Fruit fly (Drosophila melanogaster) whole organism, pupa: ENCODE measurements around the gene CG32170.

Experiments used
- CG10348 ChIP-seq: fragments of 200-800 bp; sonication (Bioruptor generic); IDR thresholded peaks from 2 replicates; pipeline ENCODE4 v1.3.6; 2022; ENCODE audit warnings: missing biosample characterization, missing genetic modification characterization
- CG12605 ChIP-seq: fragments of 200-800 bp; sonication (Bioruptor generic); IDR thresholded peaks from 2 replicates; pipeline ENCODE4 v1.3.6; 2022; ENCODE audit warnings: missing biosample characterization, missing genetic modification characterization
- CG14655 ChIP-seq: fragments of 200-800 bp; sonication (Bioruptor generic); optimal IDR thresholded peaks from 3 replicates; lab custom pipeline; 2017; ENCODE audit warnings: mild to moderate bottlenecking, missing biosample characterization, missing genetic modification reagents, missing genetic modification characterization
- CG15710 ChIP-seq: fragments of 200-800 bp; sonication (Bioruptor generic); optimal IDR thresholded peaks from 2 replicates; lab custom pipeline; 2018; ENCODE audit warnings: missing biosample characterization, mild to moderate bottlenecking, missing genetic modification characterization, moderate library complexity
- CG17806 ChIP-seq: fragments of 200-800 bp; sonication (Bioruptor generic); optimal IDR thresholded peaks from 2 replicates; lab custom pipeline; 2018; ENCODE audit warnings: missing biosample characterization, mild to moderate bottlenecking, missing genetic modification characterization, moderate library complexity
- CG32121 ChIP-seq: fragments of 200-800 bp; sonication (Bioruptor generic); IDR thresholded peaks from 2 replicates; pipeline ENCODE4 v1.3.6; 2022; ENCODE audit warnings: missing biosample characterization, missing genetic modification characterization
- CG34367 ChIP-seq: fragments of 200-800 bp; sonication (Bioruptor generic); optimal IDR thresholded peaks from 2 replicates; lab custom pipeline; 2018; ENCODE audit warnings: missing biosample characterization, mild to moderate bottlenecking, missing genetic modification characterization
- CG4496 ChIP-seq: fragments of 200-800 bp; sonication (Bioruptor generic); IDR thresholded peaks from 3 replicates; pipeline ENCODE4 v1.3.6; 2022; ENCODE audit warnings: missing biosample characterization, missing genetic modification characterization
- CG8159 ChIP-seq: fragments of 200-800 bp; sonication (Bioruptor generic); optimal IDR thresholded peaks from 3 replicates; lab custom pipeline; 2018; ENCODE audit warnings: missing biosample characterization, mild to moderate bottlenecking, missing genetic modification characterization, moderate library complexity
- CG8301 ChIP-seq: fragments of 200-800 bp; sonication (Bioruptor generic); optimal IDR thresholded peaks from 2 replicates; lab custom pipeline; 2018; ENCODE audit warnings: missing biosample characterization, mild to moderate bottlenecking, missing genetic modification characterization
- CG9948 ChIP-seq: fragments of 200-800 bp; sonication (Bioruptor generic); optimal IDR thresholded peaks from 2 replicates; lab custom pipeline; 2018; ENCODE audit warnings: missing biosample characterization, mild to moderate bottlenecking, missing genetic modification characterization, moderate library complexity
- D1 ChIP-seq: fragments of 200-800 bp; sonication (Bioruptor generic); optimal IDR thresholded peaks from 2 replicates; lab custom pipeline; 2018; ENCODE audit warnings: missing biosample characterization, mild to moderate bottlenecking, missing genetic modification characterization, moderate library complexity
- EcR ChIP-seq: fragments of 200-800 bp; sonication (Bioruptor generic); optimal IDR thresholded peaks from 3 replicates; lab custom pipeline; 2019; ENCODE audit warnings: missing biosample characterization, missing genetic modification characterization, mild to moderate bottlenecking, moderate library complexity, missing genetic modification reagents
- Ets98B ChIP-seq: fragments of 200-800 bp; sonication (Bioruptor generic); IDR thresholded peaks from 2 replicates; pipeline ENCODE4 v1.3.6; 2022; ENCODE audit warnings: missing biosample characterization, missing genetic modification characterization
- Pif1A ChIP-seq: fragments of 200-800 bp; sonication (Bioruptor generic); optimal IDR thresholded peaks from 3 replicates; lab custom pipeline; 2016; ENCODE audit warnings: missing biosample characterization, missing genetic modification characterization
- Pif1B ChIP-seq: fragments of 200-800 bp; sonication (Bioruptor generic); optimal IDR thresholded peaks from 3 replicates; lab custom pipeline; 2016; ENCODE audit warnings: missing biosample characterization, missing genetic modification characterization
- Snoo ChIP-seq: fragments of 200-800 bp; sonication (Bioruptor generic); optimal IDR thresholded peaks from 3 replicates; lab custom pipeline; 2017; ENCODE audit warnings: missing biosample characterization, mild to moderate bottlenecking, missing genetic modification characterization, inconsistent platforms
- fd96Ca ChIP-seq: fragments of 200-800 bp; sonication (Bioruptor generic); IDR thresholded peaks from 3 replicates; pipeline ENCODE4 v1.3.6; 2022; ENCODE audit warnings: missing biosample characterization, missing genetic modification characterization
- gl ChIP-seq: fragments of 200-800 bp; sonication (Bioruptor generic); optimal IDR thresholded peaks from 2 replicates; lab custom pipeline; 2018; ENCODE audit warnings: missing biosample characterization, mild to moderate bottlenecking, missing genetic modification characterization

The CG32170 gene

dm6 chr3L:16842952-16843351 is 34.2 kb upstream of the CG32170 start:
- no peak for TF ChIP-seq CG14655 (GFP tag; lab: Kevin White, UChicago)
- TF ChIP-seq CG34367 (tag; lab: Kevin White, UChicago): no peak

dm6 chr3L:16844920-16845573 is 32.1 kb upstream of the CG32170 start, which contains the start of the genes kud and Zcchc7:
Gene kud (minus strand): TSS chr3L:16844991.
Gene Zcchc7 (plus strand): TSS chr3L:16845386.
- peak; percentile 72 for TF ChIP-seq CG15710 (tag; lab: Kevin White, UChicago)
- peak; percentile 51 for TF ChIP-seq Snoo (tag; lab: Kevin White, UChicago)
- TF ChIP-seq Pif1B (GFP tag; lab: Kevin White, UChicago): no peak
- peak; percentile 44 for TF ChIP-seq CG9948 (tag; lab: Kevin White, UChicago)
- TF ChIP-seq Ets98B (GFP tag; lab: Robert Waterston, UW): peak; percentile 32; the same call in 1 of the 2 replicates
- TF ChIP-seq CG17806: peak; percentile 43
- TF ChIP-seq CG8159 (tag; lab: Kevin White, UChicago): peak; percentile 74
- peak; percentile 33 for TF ChIP-seq CG34367 (tag; lab: Kevin White, UChicago)
- no peak for TF ChIP-seq CG12605 (GFP tag; lab: Robert Waterston, UW)

- no peak for TF ChIP-seq CG9948 (tag; lab: Kevin White, UChicago)
- TF ChIP-seq CG34367 (tag; lab: Kevin White, UChicago): no peak
- TF ChIP-seq Pif1A: no peak
- no peak for TF ChIP-seq CG10348 (GFP tag; lab: Robert Waterston, UW)
- TF ChIP-seq CG15710 (tag; lab: Kevin White, UChicago): no peak
- TF ChIP-seq CG17806: no peak
- TF ChIP-seq D1 (tag; lab: Kevin White, UChicago): no peak
- no peak for TF ChIP-seq fd96Ca
- TF ChIP-seq Snoo (tag; lab: Kevin White, UChicago): no peak
- no peak for TF ChIP-seq CG4496
- TF ChIP-seq CG8301 (tag; lab: Kevin White, UChicago): no peak
- no peak for TF ChIP-seq CG14655 (GFP tag; lab: Kevin White, UChicago)
- TF ChIP-seq CG8159 (tag; lab: Kevin White, UChicago): no peak
These were observed 31.4 kb upstream of the CG32170 start, which contains the start of gene CG32161 for dm6 chr3L:16845607-16846277. Gene CG32161 (plus strand): TSS chr3L:16846227.

- TF ChIP-seq CG10348 (GFP tag; lab: Robert Waterston, UW) (no peak), D1 (tag; lab: Kevin White, UChicago) (no peak), Snoo (tag; lab: Kevin White, UChicago) (no peak), CG15710 (tag; lab: Kevin White, UChicago) (no peak), CG34367 (tag; lab: Kevin White, UChicago) (no peak)
These were observed 25.5 kb upstream of the CG32170 start for dm6 chr3L:16851566-16851965.

dm6 chr3L:16853533-16854386 is 23.3 kb upstream of the CG32170 start, which contains the start of gene sina:
Gene sina (plus strand): TSS chr3L:16853751.
- no peak for TF ChIP-seq Snoo (tag; lab: Kevin White, UChicago)
- 0 out of 2 replicates have a peak, but pooled peaks have one; percentile 8 for TF ChIP-seq CG32121 (GFP tag; lab: Robert Waterston, UW)
- TF ChIP-seq fd96Ca: peak; percentile 31; the same call in 1 of the 3 replicates
- TF ChIP-seq CG14655 (GFP tag; lab: Kevin White, UChicago): no peak
- peak; percentile 28; the same call in 1 of the 3 replicates for TF ChIP-seq CG4496

- TF ChIP-seq CG10348 (GFP tag; lab: Robert Waterston, UW): no peak
- TF ChIP-seq gl: peak; percentile 65
- no peak for TF ChIP-seq CG14655 (GFP tag; lab: Kevin White, UChicago)
- peak; percentile 22 for TF ChIP-seq CG8159 (tag; lab: Kevin White, UChicago)
- 0 out of 2 replicates have a peak, but pooled peaks have one; percentile 6 for TF ChIP-seq CG32121 (GFP tag; lab: Robert Waterston, UW)
- TF ChIP-seq Snoo (tag; lab: Kevin White, UChicago): no peak
- peak; percentile 42 for TF ChIP-seq CG34367 (tag; lab: Kevin White, UChicago)
- TF ChIP-seq CG15710 (tag; lab: Kevin White, UChicago): peak; percentile 47
- TF ChIP-seq EcR (GFP tag; lab: Kevin White, UChicago): peak; percentile 39
- 0 out of 3 replicates have a peak, but pooled peaks have one; percentile 24 for TF ChIP-seq CG4496
- TF ChIP-seq CG17806: peak; percentile 14
These were observed 22.6 kb upstream of the CG32170 start for dm6 chr3L:16854387-16855033.
